Worm (Caenorhabditis elegans) whole organism, L4 larva: Measurements from ENCODE around the gene F38E9.4.

Experiments used
- daf-8 ChIP-seq: fragments of 200-800 bp; sonication (Bioruptor generic); IDR thresholded peaks from 2 replicates; pipeline ENCODE4 v1.3.6; 2022; ENCODE audit warnings: missing genetic modification characterization, missing compliant biosample characterization
- duxl-1 ChIP-seq: sonication (generic microtip); optimal IDR thresholded peaks from 2 replicates; lab custom pipeline; 2016; ENCODE audit warnings: mild to moderate bottlenecking, missing genetic modification characterization, moderate library complexity, missing compliant biosample characterization; ENCODE audit not compliant: poor library complexity
- hlh-30 ChIP-seq: sonication (generic microtip); optimal IDR thresholded peaks from 2 replicates; lab custom pipeline; 2017; ENCODE audit warnings: antibody characterized with exemption, mild to moderate bottlenecking, missing genetic modification characterization, missing compliant biosample characterization; ENCODE audit not compliant: insufficient read depth
- mdl-1 ChIP-seq, 2 experiments: fragments of 150-350 bp in 1 of 2; sonication (generic microtip) in 1 of 2; optimal IDR thresholded peaks; 2 replicates each; lab custom pipeline; 2014 to 2017; ENCODE audit warnings: missing biosample characterization in 2 of 2, missing genetic modification characterization in 2 of 2
- nhr-6 ChIP-seq: fragments of 150-350 bp; optimal IDR thresholded peaks from 2 replicates; lab custom pipeline; 2014; ENCODE audit warnings: missing biosample characterization, missing genetic modification characterization
- skn-1 ChIP-seq: fragments of 150-350 bp; optimal IDR thresholded peaks from 2 replicates; lab custom pipeline; 2014; ENCODE audit warnings: missing biosample characterization, missing genetic modification characterization
- zip-11 ChIP-seq: fragments of 200-800 bp; sonication (Bioruptor generic); IDR thresholded peaks from 2 replicates; pipeline ENCODE4 v1.3.6; 2022; ENCODE audit warnings: missing genetic modification characterization, missing compliant biosample characterization
- zip-2 ChIP-seq: fragments of 150-350 bp; optimal IDR thresholded peaks from 2 replicates; lab custom pipeline; 2014; ENCODE audit warnings: missing biosample characterization, missing genetic modification characterization

DNA sequence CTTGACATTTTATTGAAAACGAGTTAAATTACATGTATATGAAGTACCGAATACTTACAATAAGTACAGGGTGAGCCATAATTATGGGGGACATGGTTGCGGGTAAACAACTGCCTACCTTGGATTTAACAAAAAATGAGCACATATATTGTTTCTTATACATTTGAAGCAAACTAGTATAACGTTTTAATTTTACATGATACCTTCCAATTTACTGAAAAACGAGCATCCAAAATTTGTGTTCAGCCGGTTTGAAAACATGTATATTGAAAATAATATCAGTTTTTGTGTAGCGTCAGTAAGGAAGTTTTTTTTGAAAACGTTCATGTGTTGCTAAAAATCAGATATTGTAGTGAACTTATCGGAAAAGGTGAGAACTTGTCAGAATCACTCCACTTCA lies 39.0 kb downstream of the F38E9.4 start:
- TF ChIP-seq zip-2 (tag; lab: Kevin White, UChicago) (no peak), zip-11 (GFP tag; lab: Robert Waterston, UW) (no peak), duxl-1 (no peak), nhr-6 (tag; lab: Kevin White, UChicago) (no peak), skn-1 (tag; lab: Kevin White, UChicago) (no peak), hlh-30 (tag; lab: Kevin White, UChicago) (no peak), daf-8 (GFP tag; lab: Robert Waterston, UW) (no peak), mdl-1 (tag; optimal IDR thresholded peaks at IDR 0.05; lab: Kevin White, UChicago) (no peak)
